Worm (Caenorhabditis elegans) whole organism, young adult: Measurements from ENCODE around the gene dhhc-4.

ENCODE experiments used
- D2030.7 ChIP-seq: fragments of 200-800 bp; sonication (Bioruptor generic); IDR thresholded peaks from 2 replicates; pipeline ENCODE4 v1.3.6; 2022; ENCODE audit warnings: missing genetic modification reagents, missing genetic modification characterization, missing compliant biosample characterization
- F10E7.11 ChIP-seq: sonication (generic microtip); optimal IDR thresholded peaks from 2 replicates; lab custom pipeline; 2017; ENCODE audit warnings: mild to moderate bottlenecking, missing genetic modification characterization, moderate library complexity, missing compliant biosample characterization
- F23B12.7 ChIP-seq: sonication (generic microtip); optimal IDR thresholded peaks from 2 replicates; lab custom pipeline; 2017; ENCODE audit warnings: missing genetic modification characterization, mild to moderate bottlenecking, missing compliant biosample characterization, antibody characterized with exemption, moderate library complexity; ENCODE audit not compliant: insufficient read depth
- F33H1.4 ChIP-seq: fragments of 200-800 bp; sonication (Bioruptor generic); IDR thresholded peaks from 2 replicates; pipeline ENCODE4 v1.3.6; 2022; ENCODE audit warnings: missing genetic modification reagents, missing genetic modification characterization, missing compliant biosample characterization
- F37B4.10 ChIP-seq: fragments of 200-800 bp; sonication (Bioruptor generic); IDR thresholded peaks from 2 replicates; pipeline ENCODE4 v1.3.6; 2022; ENCODE audit warnings: missing genetic modification characterization, missing compliant biosample characterization
- F52B5.7 ChIP-seq: sonication (generic microtip); optimal IDR thresholded peaks from 2 replicates; lab custom pipeline; 2016; ENCODE audit warnings: mild to moderate bottlenecking, missing genetic modification characterization, missing compliant biosample characterization
- K11D2.4 ChIP-seq: fragments of 200-800 bp; sonication (Bioruptor generic); IDR thresholded peaks from 2 replicates; pipeline ENCODE4 v1.3.6; 2022; ENCODE audit warnings: missing genetic modification reagents, missing genetic modification characterization, missing compliant biosample characterization
- K12H6.12 ChIP-seq: fragments of 200-800 bp; sonication (Bioruptor generic); optimal IDR thresholded peaks from 2 replicates; lab custom pipeline; 2018; ENCODE audit warnings: mild to moderate bottlenecking, missing genetic modification characterization, missing compliant biosample characterization
- T07F8.4 ChIP-seq: sonication (generic microtip); optimal IDR thresholded peaks from 2 replicates; lab custom pipeline; 2016; ENCODE audit warnings: mild to moderate bottlenecking, missing genetic modification characterization, moderate library complexity, missing compliant biosample characterization
- Y53G8AR.9 ChIP-seq: fragments of 200-800 bp; sonication (Bioruptor generic); conservative IDR thresholded peaks from 2 replicates; pipeline ENCODE4 v1.3.6; 2022; ENCODE audit warnings: missing genetic modification reagents, missing genetic modification characterization, missing compliant biosample characterization
- Y56A3A.18 ChIP-seq: fragments of 200-800 bp; sonication (Bioruptor generic); IDR thresholded peaks from 2 replicates; pipeline ENCODE4 v1.3.6; 2022; ENCODE audit warnings: missing genetic modification reagents, missing genetic modification characterization, missing compliant biosample characterization
- ama-1 ChIP-seq, 3 experiments: fragments of 150-350 bp in 1 of 3; sonication (generic microtip) in 2 of 3; optimal IDR thresholded peaks; 2 replicates each; lab custom pipeline; 2014 to 2018; ENCODE audit warnings: missing biosample characterization in 2 of 3, missing genetic modification characterization in 2 of 3, missing genetic modification reagents in 2 of 3
- atf-7 ChIP-seq: sonication (generic microtip); optimal IDR thresholded peaks from 2 replicates; lab custom pipeline; 2017; ENCODE audit warnings: mild to moderate bottlenecking, missing genetic modification characterization, missing compliant biosample characterization
- athp-1 ChIP-seq: sonication (generic microtip); optimal IDR thresholded peaks from 2 replicates; lab custom pipeline; 2017; ENCODE audit warnings: mild to moderate bottlenecking, missing genetic modification characterization, missing compliant biosample characterization
- attf-5 ChIP-seq: fragments of 200-800 bp; sonication (Bioruptor generic); optimal IDR thresholded peaks from 2 replicates; lab custom pipeline; 2018; ENCODE audit warnings: mild to moderate bottlenecking, missing genetic modification characterization, missing compliant biosample characterization
- cebp-1 ChIP-seq, 2 experiments: fragments of 200-800 bp in 1 of 2; sonication (Bioruptor generic) in 1 of 2; sonication (generic microtip) in 1 of 2; IDR thresholded peaks in 1 of 2; optimal IDR thresholded peaks in 1 of 2; 2 replicates each; pipeline versions ENCODE4 v1.3.6 to Lab custom; 2017 to 2022; ENCODE audit warnings: missing compliant biosample characterization in 2 of 2, missing genetic modification characterization in 2 of 2, mild to moderate bottlenecking in 1 of 2, missing genetic modification reagents in 1 of 2, moderate library complexity in 1 of 2
- ceh-27 ChIP-seq: fragments of 200-800 bp; sonication (Bioruptor generic); optimal IDR thresholded peaks from 2 replicates; lab custom pipeline; 2018; ENCODE audit warnings: mild to moderate bottlenecking, missing genetic modification characterization, moderate library complexity, missing compliant biosample characterization
- chd-7 ChIP-seq: sonication (generic microtip); optimal IDR thresholded peaks from 2 replicates; lab custom pipeline; 2016; ENCODE audit warnings: mild to moderate bottlenecking, missing genetic modification characterization, moderate library complexity, missing compliant biosample characterization
- ekl-4 ChIP-seq: fragments of 200-800 bp; sonication (Bioruptor generic); IDR thresholded peaks from 2 replicates; pipeline ENCODE4 v1.3.6; 2022; ENCODE audit warnings: missing genetic modification reagents, missing genetic modification characterization, missing compliant biosample characterization
- hmg-1.2 ChIP-seq: fragments of 200-800 bp; sonication (Bioruptor generic); IDR thresholded peaks from 2 replicates; pipeline ENCODE4 v1.3.6; 2022; ENCODE audit warnings: missing genetic modification reagents, missing genetic modification characterization, missing compliant biosample characterization
- lag-1 ChIP-seq: fragments of 200-800 bp; sonication (Bioruptor generic); IDR thresholded peaks from 2 replicates; pipeline ENCODE4 v1.3.6; 2022; ENCODE audit warnings: missing genetic modification reagents, missing genetic modification characterization, missing compliant biosample characterization
- let-526 ChIP-seq: fragments of 200-800 bp; sonication (Bioruptor generic); IDR thresholded peaks from 2 replicates; pipeline ENCODE4 v1.3.6; 2022; ENCODE audit warnings: missing genetic modification reagents, missing genetic modification characterization, missing compliant biosample characterization
- let-607 ChIP-seq, 2 experiments: fragments of 200-800 bp in 1 of 2; sonication (Bioruptor generic) in 1 of 2; sonication (generic microtip) in 1 of 2; optimal IDR thresholded peaks; 2 replicates each; lab custom pipeline; 2016 to 2018; ENCODE audit warnings: mild to moderate bottlenecking in 2 of 2, missing compliant biosample characterization in 2 of 2, missing genetic modification characterization in 2 of 2, moderate library complexity in 2 of 2, missing genotype in 1 of 2
- lin-35 ChIP-seq, 3 experiments: fragments of 150-350 bp in 2 of 3; sonication (generic microtip) in 1 of 3; optimal IDR thresholded peaks; 2 replicates each; lab custom pipeline; 2014 to 2018; ENCODE audit warnings: missing biosample characterization in 3 of 3, missing genetic modification characterization in 3 of 3, missing genetic modification reagents in 3 of 3
- lin-40 ChIP-seq: sonication (generic microtip); optimal IDR thresholded peaks from 2 replicates; lab custom pipeline; 2016; ENCODE audit warnings: missing genetic modification characterization, mild to moderate bottlenecking, missing compliant biosample characterization, missing genotype, missing genetic modification reagents
- lin-54 ChIP-seq: fragments of 200-800 bp; sonication (Bioruptor generic); optimal IDR thresholded peaks from 2 replicates; lab custom pipeline; 2018; ENCODE audit warnings: mild to moderate bottlenecking, missing genetic modification characterization, missing compliant biosample characterization
- lir-1 ChIP-seq: fragments of 200-800 bp; sonication (Bioruptor generic); conservative IDR thresholded peaks from 2 replicates; pipeline ENCODE4 v1.3.6; 2022; ENCODE audit warnings: missing genetic modification reagents, missing genetic modification characterization, missing compliant biosample characterization
- lsl-1 ChIP-seq: fragments of 200-800 bp; sonication (Bioruptor generic); optimal IDR thresholded peaks from 2 replicates; lab custom pipeline; 2018; ENCODE audit warnings: mild to moderate bottlenecking, missing genetic modification characterization, moderate library complexity, missing compliant biosample characterization
- madf-3 ChIP-seq: fragments of 200-800 bp; sonication (Bioruptor generic); IDR thresholded peaks from 2 replicates; pipeline ENCODE4 v1.3.6; 2022; ENCODE audit warnings: missing genetic modification reagents, missing genetic modification characterization, missing compliant biosample characterization
- madf-6 ChIP-seq: fragments of 200-800 bp; sonication (Bioruptor generic); IDR thresholded peaks from 2 replicates; pipeline ENCODE4 v1.3.6; 2022; ENCODE audit warnings: missing genetic modification reagents, missing genetic modification characterization, missing compliant biosample characterization
- mcd-1 ChIP-seq: fragments of 200-800 bp; sonication (Bioruptor generic); IDR thresholded peaks from 2 replicates; pipeline ENCODE4 v1.3.6; 2022; ENCODE audit warnings: missing genetic modification reagents, missing genetic modification characterization, missing compliant biosample characterization
- nfyb-1 ChIP-seq: fragments of 200-800 bp; sonication (Bioruptor generic); IDR thresholded peaks from 2 replicates; pipeline ENCODE4 v1.3.6; 2022; ENCODE audit warnings: missing genetic modification reagents, missing genetic modification characterization, missing compliant biosample characterization
- nhr-80 ChIP-seq: sonication (generic microtip); optimal IDR thresholded peaks from 2 replicates; lab custom pipeline; 2016; ENCODE audit warnings: missing genetic modification characterization, missing compliant biosample characterization
- pbrm-1 ChIP-seq: fragments of 200-800 bp; sonication (Bioruptor generic); IDR thresholded peaks from 2 replicates; pipeline ENCODE4 v1.3.6; 2022; ENCODE audit warnings: missing genetic modification reagents, missing genetic modification characterization, missing compliant biosample characterization
- rcor-1 ChIP-seq: fragments of 200-800 bp; sonication (Bioruptor generic); IDR thresholded peaks from 2 replicates; pipeline ENCODE4 v1.3.6; 2022; ENCODE audit warnings: missing genetic modification reagents, missing genetic modification characterization, missing compliant biosample characterization
- repo-1 ChIP-seq: sonication (generic microtip); optimal IDR thresholded peaks from 2 replicates; lab custom pipeline; 2017; ENCODE audit warnings: mild to moderate bottlenecking, missing genetic modification characterization, missing compliant biosample characterization
- snpc-1.3 ChIP-seq: sonication (generic microtip); optimal IDR thresholded peaks from 2 replicates; lab custom pipeline; 2017; ENCODE audit warnings: missing genetic modification characterization, mild to moderate bottlenecking, missing compliant biosample characterization, antibody characterized with exemption, moderate library complexity, missing genotype, missing genetic modification reagents; ENCODE audit not compliant: insufficient read depth
- snpc-4 ChIP-seq, 5 experiments: fragments of 150-350 bp in 1 of 5; sonication (generic microtip) in 4 of 5; optimal IDR thresholded peaks; 2 replicates each; lab custom pipeline; 2014 to 2018; ENCODE audit warnings: missing genetic modification characterization in 5 of 5, missing biosample characterization in 3 of 5, antibody characterized with exemption in 2 of 5, mild to moderate bottlenecking in 2 of 5, missing compliant biosample characterization in 2 of 5, missing genotype in 2 of 5, moderate library complexity in 2 of 5, missing genetic modification reagents in 1 of 5
- tbp1 ChIP-seq: fragments of 200-800 bp; sonication (Bioruptor generic); optimal IDR thresholded peaks from 2 replicates; lab custom pipeline; 2018; ENCODE audit warnings: mild to moderate bottlenecking, missing genetic modification characterization, missing compliant biosample characterization
- tlf-1 ChIP-seq: fragments of 200-800 bp; sonication (Bioruptor generic); optimal IDR thresholded peaks from 2 replicates; lab custom pipeline; 2018; ENCODE audit warnings: mild to moderate bottlenecking, missing genetic modification characterization, missing compliant biosample characterization

dhhc-4 gene

ce11 chrIII:9827163-9827951 lies 40.2 kb downstream of the dhhc-4 start, which contains the start of the genes ZK632.10 and ZK632.11 (continued):
- TF ChIP-seq lag-1 (no peak), D2030.7 (GFP tag; lab: Robert Waterston, UW) (peak; percentile 33; the same call in 1 of the 2 replicates), rcor-1 (GFP tag; lab: Robert Waterston, UW) (peak; percentile 50; the same call in 1 of the 2 replicates), nfyb-1 (GFP tag; lab: Robert Waterston, UW) (peak; percentile 49; the same call in 1 of the 2 replicates), lsl-1 (GFP tag; lab: Kevin White, UChicago) (peak; percentile 83), F23B12.7 (tag; lab: Kevin White, UChicago) (peak; percentile 73), Y53G8AR.9 (peak; percentile 39; the same call in 1 of the 2 replicates), madf-3 (GFP tag; lab: Robert Waterston, UW) (peak; percentile 37; the same call in 1 of the 2 replicates), ceh-27 (GFP tag; lab: Kevin White, UChicago) (peak; percentile 20), F33H1.4 (GFP tag; lab: Robert Waterston, UW) (peak; percentile 66)
- TF ChIP-seq, all 124 proteins: peak for 22

ce11 chrIII:9826005-9826404 lies 41.6 kb downstream of the dhhc-4 start:
- TF ChIP-seq ekl-4 (GFP tag; lab: Robert Waterston, UW), result 0 out of 2 replicates have a peak, but pooled peaks have one; percentile 35
- no peak for TF ChIP-seq T07F8.4 (tag; lab: Kevin White, UChicago)
- peak; percentile 55; the same call in 1 of the 2 replicates for TF ChIP-seq nfyb-1 (GFP tag; lab: Robert Waterston, UW)
- no peak for TF ChIP-seq F52B5.7 (tag; lab: Kevin White, UChicago)
- TF ChIP-seq Y56A3A.18, result no peak
- peak; percentile 39 for TF ChIP-seq lin-54 (GFP tag; lab: Kevin White, UChicago)
- TF ChIP-seq let-607 (tag; optimal IDR thresholded peaks at IDR 0.05; lab: Kevin White, UChicago), result peak; percentile 22 to 26
- TF ChIP-seq K11D2.4 (GFP tag; lab: Robert Waterston, UW), result peak; percentile 67; the same call in 1 of the 2 replicates
- peak; percentile 56 for TF ChIP-seq tbp1 (GFP tag; lab: Kevin White, UChicago)
- peak; percentile 50 for TF ChIP-seq K12H6.12 (tag; lab: Kevin White, UChicago)
- TF ChIP-seq pbrm-1 (GFP tag; lab: Robert Waterston, UW), result 0 out of 2 replicates have a peak, but pooled peaks have one; percentile 48
- peak; percentile 79 for TF ChIP-seq ama-1 (optimal IDR thresholded peaks at IDR 0.05; lab: Kevin White, UChicago)
- TF ChIP-seq ama-1 (GFP tag; optimal IDR thresholded peaks at IDR 0.05; lab: Kevin White, UChicago), result no peak
- 0 out of 2 replicates have a peak, but pooled peaks have one; percentile 8 for TF ChIP-seq madf-6
- peak; percentile 30 for TF ChIP-seq tlf-1 (GFP tag; lab: Kevin White, UChicago)
- TF ChIP-seq lin-35 (GFP tag; optimal IDR thresholded peaks at IDR 0.05; lab: Kevin White, UChicago), result peak in 1 of 3 experiments; percentile 44
- TF ChIP-seq lin-40 (tag; lab: Kevin White, UChicago), result peak; percentile 39
- TF ChIP-seq hmg-1.2 (GFP tag; lab: Robert Waterston, UW), result 0 out of 2 replicates have a peak, but pooled peaks have one; percentile 25
- TF ChIP-seq nhr-80, result peak; percentile 11
- TF ChIP-seq cebp-1 (GFP tag; IDR thresholded peaks at IDR 0.05; lab: Robert Waterston, UW), result peak; percentile 66
- peak; percentile 61 for TF ChIP-seq cebp-1 (tag; optimal IDR thresholded peaks at IDR 0.05; lab: Kevin White, UChicago)
- TF ChIP-seq chd-7 (tag; lab: Kevin White, UChicago), result peak; percentile 18
- peak; percentile 40 for TF ChIP-seq repo-1
- TF ChIP-seq let-526, result peak; percentile 57; the same call in 1 of the 2 replicates
- peak; percentile 66 for TF ChIP-seq Y53G8AR.9
- no peak for TF ChIP-seq F37B4.10 (GFP tag; lab: Robert Waterston, UW)
- peak; percentile 52 for TF ChIP-seq atf-7 (tag; lab: Kevin White, UChicago)
- TF ChIP-seq snpc-4 (GFP tag; optimal IDR thresholded peaks at IDR 0.05; lab: Kevin White, UChicago), result peak; percentile 11
- peak in 1 of 4 experiments; percentile 41 for TF ChIP-seq snpc-4 (tag; optimal IDR thresholded peaks at IDR 0.05; lab: Kevin White, UChicago)
- no peak for TF ChIP-seq F10E7.11 (tag; lab: Kevin White, UChicago)
- TF ChIP-seq attf-5 (GFP tag; lab: Kevin White, UChicago), result peak; percentile 73
- no peak for TF ChIP-seq athp-1 (tag; lab: Kevin White, UChicago)
- TF ChIP-seq lir-1, result no peak
- TF ChIP-seq mcd-1, result 0 out of 2 replicates have a peak, but pooled peaks have one; percentile 61
- TF ChIP-seq snpc-1.3 (tag; lab: Kevin White, UChicago), result no peak
